Fruit fly (Drosophila melanogaster) whole organism, pupa: ENCODE results near the gene Sps2.

Source experiments
- CG10348 ChIP-seq: fragments of 200-800 bp; sonication (Bioruptor generic); IDR thresholded peaks from 2 replicates; pipeline ENCODE4 v1.3.6; 2022; ENCODE audit warnings: missing biosample characterization, missing genetic modification characterization
- CG12605 ChIP-seq: fragments of 200-800 bp; sonication (Bioruptor generic); IDR thresholded peaks from 2 replicates; pipeline ENCODE4 v1.3.6; 2022; ENCODE audit warnings: missing biosample characterization, missing genetic modification characterization
- CG13204 ChIP-seq: fragments of 200-800 bp; sonication (Bioruptor generic); optimal IDR thresholded peaks from 2 replicates; lab custom pipeline; 2018; ENCODE audit warnings: missing biosample characterization, mild to moderate bottlenecking, missing genetic modification characterization, moderate library complexity
- CG17806 ChIP-seq: fragments of 200-800 bp; sonication (Bioruptor generic); optimal IDR thresholded peaks from 2 replicates; lab custom pipeline; 2018; ENCODE audit warnings: missing biosample characterization, mild to moderate bottlenecking, missing genetic modification characterization, moderate library complexity
- CG8159 ChIP-seq: fragments of 200-800 bp; sonication (Bioruptor generic); optimal IDR thresholded peaks from 3 replicates; lab custom pipeline; 2018; ENCODE audit warnings: missing biosample characterization, mild to moderate bottlenecking, missing genetic modification characterization, moderate library complexity
- CG8301 ChIP-seq: fragments of 200-800 bp; sonication (Bioruptor generic); optimal IDR thresholded peaks from 2 replicates; lab custom pipeline; 2018; ENCODE audit warnings: missing biosample characterization, mild to moderate bottlenecking, missing genetic modification characterization
- CG9948 ChIP-seq: fragments of 200-800 bp; sonication (Bioruptor generic); optimal IDR thresholded peaks from 2 replicates; lab custom pipeline; 2018; ENCODE audit warnings: missing biosample characterization, mild to moderate bottlenecking, missing genetic modification characterization, moderate library complexity
- D1 ChIP-seq: fragments of 200-800 bp; sonication (Bioruptor generic); optimal IDR thresholded peaks from 2 replicates; lab custom pipeline; 2018; ENCODE audit warnings: missing biosample characterization, mild to moderate bottlenecking, missing genetic modification characterization, moderate library complexity
- EcR ChIP-seq: fragments of 200-800 bp; sonication (Bioruptor generic); optimal IDR thresholded peaks from 3 replicates; lab custom pipeline; 2019; ENCODE audit warnings: missing biosample characterization, missing genetic modification characterization, mild to moderate bottlenecking, moderate library complexity, missing genetic modification reagents
- Pif1A ChIP-seq: fragments of 200-800 bp; sonication (Bioruptor generic); optimal IDR thresholded peaks from 3 replicates; lab custom pipeline; 2016; ENCODE audit warnings: missing biosample characterization, missing genetic modification characterization
- Pif1B ChIP-seq: fragments of 200-800 bp; sonication (Bioruptor generic); optimal IDR thresholded peaks from 3 replicates; lab custom pipeline; 2016; ENCODE audit warnings: missing biosample characterization, missing genetic modification characterization
- fd96Ca ChIP-seq: fragments of 200-800 bp; sonication (Bioruptor generic); IDR thresholded peaks from 3 replicates; pipeline ENCODE4 v1.3.6; 2022; ENCODE audit warnings: missing biosample characterization, missing genetic modification characterization
- gl ChIP-seq: fragments of 200-800 bp; sonication (Bioruptor generic); optimal IDR thresholded peaks from 2 replicates; lab custom pipeline; 2018; ENCODE audit warnings: missing biosample characterization, mild to moderate bottlenecking, missing genetic modification characterization
- rn ChIP-seq: fragments of 200-800 bp; sonication (Bioruptor generic); IDR thresholded peaks from 2 replicates; pipeline ENCODE4 v1.3.6; 2022; ENCODE audit warnings: missing biosample characterization, missing genetic modification characterization

- TF ChIP-seq EcR (GFP tag; lab: Kevin White, UChicago) (no peak), Pif1A (no peak), CG9948 (peak; percentile 44), gl (no peak), fd96Ca (GFP tag; lab: Robert Waterston, UW) (no peak), Pif1B (no peak), CG17806 (tag; lab: Kevin White, UChicago) (peak; percentile 48), CG8159 (tag; lab: Kevin White, UChicago) (peak; percentile 56), D1 (tag; lab: Kevin White, UChicago) (peak; percentile 70), CG8301 (tag; lab: Kevin White, UChicago) (peak; percentile 44), CG10348 (GFP tag; lab: Robert Waterston, UW) (no peak), rn (GFP tag; lab: Robert Waterston, UW) (no peak), CG13204 (GFP tag; lab: Kevin White, UChicago) (no peak), CG12605 (GFP tag; lab: Robert Waterston, UW) (no peak)
Observed at dm6 chr2L:10375464-10376236, 33.3 kb downstream of the Sps2 start, which contains the start of the genes CG33303 and dpr19.
